Worm (Caenorhabditis elegans): ENCODE measurements around the gene col-164.

The col-164 gene

DNA sequence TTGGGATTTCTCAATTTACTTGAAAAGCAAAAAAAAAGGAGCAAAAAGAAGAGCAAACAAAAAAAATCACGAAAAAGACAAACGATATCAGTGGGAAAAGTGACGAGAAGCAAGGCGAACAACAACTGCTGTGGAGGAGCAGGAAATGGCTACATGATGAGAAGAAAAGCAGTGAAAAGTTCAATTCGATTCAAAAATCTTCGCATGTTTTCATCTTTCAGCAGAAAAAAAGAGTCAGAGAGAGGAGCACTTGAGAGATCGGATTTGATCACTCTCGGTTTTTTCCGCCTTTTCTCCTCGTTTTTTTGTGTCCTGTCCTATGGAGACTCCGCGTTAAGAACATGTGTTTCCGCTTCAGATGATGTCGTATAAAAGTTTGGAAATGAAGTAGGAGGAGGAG lies 45.7 kb downstream of the col-164 start (continued):
- TF ChIP-seq sox-4 (tag; optimal IDR thresholded peaks at IDR 0.05) (no peak), nhr-237 (tag; optimal IDR thresholded peaks at IDR 0.05) (no peak), skn-1 (tag; optimal IDR thresholded peaks at IDR 0.05) (peak; percentile 19), ceh-88 (GFP tag; IDR thresholded peaks at IDR 0.05) (no peak), lir-3 (tag; optimal IDR thresholded peaks at IDR 0.05; ENCODE audit: poor library complexity) (no peak), C34B4.2 (tag; optimal IDR thresholded peaks at IDR 0.05) (no peak), lin-14 (GFP tag; optimal IDR thresholded peaks at IDR 0.05) (peak; percentile 86), mab-9 (GFP tag; IDR thresholded peaks at IDR 0.05) (no peak), unc-86 (tag; optimal IDR thresholded peaks at IDR 0.05) (no peak)

DNA sequence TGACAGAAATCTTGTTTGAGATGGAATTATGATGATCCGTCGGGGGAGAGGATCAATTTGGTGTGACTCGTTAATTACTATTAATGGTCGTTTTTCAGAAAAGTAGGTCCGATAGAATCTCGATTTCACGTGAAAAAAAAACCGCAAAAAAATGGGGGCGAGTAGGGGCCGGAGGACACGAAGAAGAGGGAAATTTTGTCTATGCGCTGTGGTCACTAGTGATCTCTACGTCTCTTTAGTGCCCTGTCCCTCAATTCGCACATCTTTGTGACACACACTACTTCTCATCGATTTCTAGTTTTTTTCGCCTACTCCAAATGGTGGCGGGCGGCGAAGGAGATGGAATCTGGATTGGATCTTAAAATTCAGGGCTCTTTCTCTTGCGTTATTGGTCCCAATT lies 47.3 kb downstream of the col-164 start:
- TF ChIP-seq egl-27 (tag; optimal IDR thresholded peaks at IDR 0.05) = no peak
- peak; percentile 12 for TF ChIP-seq snu-23 (GFP tag; optimal IDR thresholded peaks at IDR 0.05)
- no peak for TF ChIP-seq nhr-12 (tag; optimal IDR thresholded peaks at IDR 0.05)
- no peak for TF ChIP-seq elt-3 (tag; optimal IDR thresholded peaks at IDR 0.05)
- TF ChIP-seq fos-1 (tag; optimal IDR thresholded peaks at IDR 0.05) = no peak
- no peak for TF ChIP-seq nhr-76 (tag; optimal IDR thresholded peaks at IDR 0.05)
- TF ChIP-seq nhr-90 (tag; optimal IDR thresholded peaks at IDR 0.05; ENCODE audit: poor library complexity) = no peak
- no peak for TF ChIP-seq hpl-2 (GFP tag; optimal IDR thresholded peaks at IDR 0.05)
- TF ChIP-seq sox-4 (tag; optimal IDR thresholded peaks at IDR 0.05) = no peak
- no peak for TF ChIP-seq pax-3 (tag; optimal IDR thresholded peaks at IDR 0.05)
- no peak for TF ChIP-seq isw-1 (GFP tag; IDR thresholded peaks at IDR 0.05)
- no peak for TF ChIP-seq unc-86 (tag; optimal IDR thresholded peaks at IDR 0.05)
- no peak for TF ChIP-seq lin-39 (tag; optimal IDR thresholded peaks at IDR 0.05)
- no peak for TF ChIP-seq lir-3 (tag; optimal IDR thresholded peaks at IDR 0.05; ENCODE audit: poor library complexity)
- TF ChIP-seq ceh-8 (GFP tag; optimal IDR thresholded peaks at IDR 0.05) = no peak
- TF ChIP-seq Y116A8C.19 (tag; optimal IDR thresholded peaks at IDR 0.05; ENCODE audit: borderline replicate concordance) = no peak
- no peak for TF ChIP-seq ceh-63 (GFP tag; optimal IDR thresholded peaks at IDR 0.05)
- peak in 1 of 3 experiments; percentile 41 for TF ChIP-seq ceh-82 (tag; optimal IDR thresholded peaks at IDR 0.05)
- TF ChIP-seq skn-1 (tag; optimal IDR thresholded peaks at IDR 0.05) = peak; percentile 42
- no peak for TF ChIP-seq zag-1 (tag; optimal IDR thresholded peaks at IDR 0.05)
- TF ChIP-seq ceh-88 (GFP tag; IDR thresholded peaks at IDR 0.05) = no peak
- no peak for TF ChIP-seq fkh-4 (tag; optimal IDR thresholded peaks at IDR 0.05; ENCODE audit: borderline replicate concordance)
- TF ChIP-seq lin-14 (GFP tag; optimal IDR thresholded peaks at IDR 0.05) = peak; percentile 49
- no peak for TF ChIP-seq blmp-1 (tag; optimal IDR thresholded peaks at IDR 0.05)
- no peak for TF ChIP-seq C04F5.9 (tag; optimal IDR thresholded peaks at IDR 0.05)
- no peak for TF ChIP-seq mef-2 (tag; optimal IDR thresholded peaks at IDR 0.05)

DNA sequence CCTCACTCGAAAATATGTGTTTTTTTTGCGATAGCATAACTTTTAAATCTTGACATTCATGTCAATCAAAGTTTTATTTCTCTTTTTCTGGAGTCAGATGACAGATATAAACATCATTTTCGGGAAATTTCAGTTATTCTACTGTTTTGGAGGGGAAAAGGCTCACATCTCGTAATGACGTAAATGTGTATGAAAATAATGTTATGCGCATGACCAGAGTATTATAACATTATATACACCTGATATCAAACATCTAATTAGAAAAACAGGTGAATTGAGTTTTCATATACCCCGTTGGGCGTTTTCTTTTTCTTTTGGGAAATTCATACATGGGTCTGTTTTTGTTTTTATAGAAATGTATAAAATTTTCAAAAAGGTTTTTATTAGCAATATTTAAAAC lies 51.0 kb downstream of the col-164 start:
- TF ChIP-seq lin-35 (GFP tag; optimal IDR thresholded peaks at IDR 0.05) = no peak
- no peak for TF ChIP-seq unc-30 (tag; optimal IDR thresholded peaks at IDR 0.05)
- no peak for TF ChIP-seq nhr-90 (tag; optimal IDR thresholded peaks at IDR 0.05; ENCODE audit: poor library complexity)
- TF ChIP-seq blmp-1 (tag; optimal IDR thresholded peaks at IDR 0.05) = no peak
- TF ChIP-seq fos-1 (tag; optimal IDR thresholded peaks at IDR 0.05) = no peak
- TF ChIP-seq efl-3 (GFP tag; optimal IDR thresholded peaks at IDR 0.05) = no peak
- no peak for TF ChIP-seq dpl-1 (GFP tag; optimal IDR thresholded peaks at IDR 0.05)
- no peak for TF ChIP-seq nhr-28 (tag; optimal IDR thresholded peaks at IDR 0.05)
- TF ChIP-seq nhr-84 (tag; optimal IDR thresholded peaks at IDR 0.05) = no peak
- TF ChIP-seq ztf-11 (tag; optimal IDR thresholded peaks at IDR 0.05) = no peak
- peak; percentile 23 for TF ChIP-seq dsc-1 (tag; optimal IDR thresholded peaks at IDR 0.05)
- peak; percentile 85 for TF ChIP-seq fkh-8 (tag; optimal IDR thresholded peaks at IDR 0.05)
- no peak for TF ChIP-seq ets-5 (GFP tag; IDR thresholded peaks at IDR 0.05)
- no peak for TF ChIP-seq efl-1 (optimal IDR thresholded peaks at IDR 0.05)
- TF ChIP-seq efl-1 (GFP tag; optimal IDR thresholded peaks at IDR 0.05 in 1 of 2) = no peak
- no peak for TF ChIP-seq xbp-1 (tag; optimal IDR thresholded peaks at IDR 0.05)
- TF ChIP-seq mdl-1 (tag; optimal IDR thresholded peaks at IDR 0.05) = no peak
- TF ChIP-seq ceh-8 (GFP tag; optimal IDR thresholded peaks at IDR 0.05) = peak; percentile 58
- TF ChIP-seq lin-14 (GFP tag; optimal IDR thresholded peaks at IDR 0.05) = peak; percentile 5
- TF ChIP-seq F16B12.6 (tag; optimal IDR thresholded peaks at IDR 0.05) = no peak
- TF ChIP-seq unc-62 (GFP tag; optimal IDR thresholded peaks at IDR 0.05) = no peak
- no peak for TF ChIP-seq hlh-4 (tag; optimal IDR thresholded peaks at IDR 0.05)
- no peak for TF ChIP-seq alr-1 (tag; optimal IDR thresholded peaks at IDR 0.05; ENCODE audit: borderline replicate concordance)
- no peak for TF ChIP-seq swsn-7 (tag; optimal IDR thresholded peaks at IDR 0.05)
- TF ChIP-seq nhr-77 (tag; optimal IDR thresholded peaks at IDR 0.05) = no peak
- TF ChIP-seq sup-37 (GFP tag; optimal IDR thresholded peaks at IDR 0.05) = no peak
- TF ChIP-seq elt-3 (tag; optimal IDR thresholded peaks at IDR 0.05) = no peak
- TF ChIP-seq mef-2 (tag; optimal IDR thresholded peaks at IDR 0.05) = no peak
